Fruit fly (Drosophila melanogaster): ENCODE results near the gene Amt.

Gene Amt

dm6 chr3R:15250454-15250853, 1.5 kb upstream of the Amt start (continued):
- TF ChIP-seq CG8319 (GFP tag; optimal IDR thresholded peaks at IDR 0.05) (no peak), CG3032 (tag; optimal IDR thresholded peaks at IDR 0.05) (no peak), acj6 (GFP tag; optimal IDR thresholded peaks at IDR 0.05) (peak; percentile 49), achi (GFP tag; optimal IDR thresholded peaks at IDR 0.05) (peak; percentile 72), salr (GFP tag; optimal IDR thresholded peaks at IDR 0.05) (no peak), Ets21C (GFP tag; optimal IDR thresholded peaks at IDR 0.05) (no peak), Gug (GFP tag; IDR thresholded peaks at IDR 0.05) (peak; percentile 58), CG10669 (GFP tag; optimal IDR thresholded peaks at IDR 0.05) (no peak), Ets96B (tag; optimal IDR thresholded peaks at IDR 0.05) (no peak), CG7368 (GFP tag; optimal IDR thresholded peaks at IDR 0.05) (no peak), CG9139 (GFP tag; optimal IDR thresholded peaks at IDR 0.05) (no peak), Sox14 (GFP tag; optimal IDR thresholded peaks at IDR 0.05) (no peak), OdsH (GFP tag; optimal IDR thresholded peaks at IDR 0.05) (no peak), Eip78C (GFP tag) (peak; percentile 74), ss (GFP tag; optimal IDR thresholded peaks at IDR 0.05) (no peak), CG6163 (GFP tag; IDR thresholded peaks at IDR 0.05) (peak; percentile 80), eg (GFP tag; IDR thresholded peaks at IDR 0.05) (peak; percentile 74; the same call in 1 of the 3 replicates), CG6276 (GFP tag; optimal IDR thresholded peaks at IDR 0.05) (no peak), CG11294 (GFP tag; IDR thresholded peaks at IDR 0.05) (peak; percentile 65; the same call in 1 of the 2 replicates), cyc (GFP tag; optimal IDR thresholded peaks at IDR 0.05) (peak; percentile 30), CG34406 (GFP tag; optimal IDR thresholded peaks at IDR 0.05) (no peak), lz (GFP tag; optimal IDR thresholded peaks at IDR 0.05) (peak; percentile 51), CG3919 (GFP tag; optimal IDR thresholded peaks at IDR 0.05) (no peak), topi (GFP tag; optimal IDR thresholded peaks at IDR 0.05) (peak; percentile 48), spab (GFP tag; optimal IDR thresholded peaks at IDR 0.05) (no peak), Eip93F (GFP tag; optimal IDR thresholded peaks at IDR 0.05) (no peak), pdm3 (GFP tag; optimal IDR thresholded peaks at IDR 0.05) (no peak), Met (GFP tag; optimal IDR thresholded peaks at IDR 0.05) (no peak), dac (GFP tag; optimal IDR thresholded peaks at IDR 0.05) (no peak), svp (GFP tag) (peak; percentile 72), CG1621 (tag; optimal IDR thresholded peaks at IDR 0.05) (no peak), Blimp-1 (GFP tag; optimal IDR thresholded peaks at IDR 0.05) (no peak), CG4318 (GFP tag; optimal IDR thresholded peaks at IDR 0.05) (peak; percentile 36), CG31627 (GFP tag; optimal IDR thresholded peaks at IDR 0.05) (peak; percentile 3), Hr39 (GFP tag; optimal IDR thresholded peaks at IDR 0.05) (peak; percentile 21), CG6854 (GFP tag; optimal IDR thresholded peaks at IDR 0.05) (no peak), CG6792 (GFP tag; optimal IDR thresholded peaks at IDR 0.05) (peak; percentile 46), CG15336 (GFP tag; IDR thresholded peaks at IDR 0.05) (peak; percentile 76), CG32006 (GFP tag; optimal IDR thresholded peaks at IDR 0.05) (peak; percentile 73), fd85E (GFP tag; optimal IDR thresholded peaks at IDR 0.05) (no peak)

dm6 chr3R:15249735-15250134, 798 bp upstream of the Amt start, which contains the start of gene CG42404:
Gene CG42404 (plus strand): TSS chr3R:15250094.
- TF ChIP-seq CG34406 (GFP tag; optimal IDR thresholded peaks at IDR 0.05) (no peak), Hr39 (GFP tag; optimal IDR thresholded peaks at IDR 0.05) (no peak), Hr4 (GFP tag; optimal IDR thresholded peaks at IDR 0.05) (no peak), svp (GFP tag) (peak; percentile 2), Sox14 (GFP tag; optimal IDR thresholded peaks at IDR 0.05) (no peak)

DNA sequence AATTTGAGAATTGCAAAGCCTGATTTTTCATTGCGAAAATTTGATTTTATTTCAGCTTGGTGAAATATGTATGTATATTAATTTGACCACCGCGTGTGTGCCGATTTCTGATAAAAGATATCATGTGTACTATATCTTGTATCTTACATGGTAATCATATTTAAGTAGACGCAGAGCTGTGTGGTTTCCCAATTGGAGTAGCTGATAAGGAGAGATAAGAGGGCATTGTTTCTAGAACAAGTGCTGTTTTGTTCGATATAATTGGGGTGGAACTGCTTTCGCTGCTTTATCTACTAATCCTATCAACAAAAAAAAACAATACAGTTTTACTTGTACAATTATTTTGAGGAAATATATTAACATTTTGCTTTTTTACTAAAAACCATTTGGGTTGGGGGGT, 2.3 kb downstream of the Amt start:
- TF ChIP-seq Met (GFP tag; optimal IDR thresholded peaks at IDR 0.05) (peak; percentile 13), esn (GFP tag; optimal IDR thresholded peaks at IDR 0.05) (peak; percentile 2), Sox102F (GFP tag; optimal IDR thresholded peaks at IDR 0.05) (peak; percentile 2), Eip78C (GFP tag) (peak; percentile 45), pdm3 (GFP tag; optimal IDR thresholded peaks at IDR 0.05) (no peak), salr (GFP tag; optimal IDR thresholded peaks at IDR 0.05) (no peak)

Data from whole organism, prepupa.